Fruit fly (Drosophila melanogaster): ENCODE data around the gene Hand.

Gene Hand

DNA sequence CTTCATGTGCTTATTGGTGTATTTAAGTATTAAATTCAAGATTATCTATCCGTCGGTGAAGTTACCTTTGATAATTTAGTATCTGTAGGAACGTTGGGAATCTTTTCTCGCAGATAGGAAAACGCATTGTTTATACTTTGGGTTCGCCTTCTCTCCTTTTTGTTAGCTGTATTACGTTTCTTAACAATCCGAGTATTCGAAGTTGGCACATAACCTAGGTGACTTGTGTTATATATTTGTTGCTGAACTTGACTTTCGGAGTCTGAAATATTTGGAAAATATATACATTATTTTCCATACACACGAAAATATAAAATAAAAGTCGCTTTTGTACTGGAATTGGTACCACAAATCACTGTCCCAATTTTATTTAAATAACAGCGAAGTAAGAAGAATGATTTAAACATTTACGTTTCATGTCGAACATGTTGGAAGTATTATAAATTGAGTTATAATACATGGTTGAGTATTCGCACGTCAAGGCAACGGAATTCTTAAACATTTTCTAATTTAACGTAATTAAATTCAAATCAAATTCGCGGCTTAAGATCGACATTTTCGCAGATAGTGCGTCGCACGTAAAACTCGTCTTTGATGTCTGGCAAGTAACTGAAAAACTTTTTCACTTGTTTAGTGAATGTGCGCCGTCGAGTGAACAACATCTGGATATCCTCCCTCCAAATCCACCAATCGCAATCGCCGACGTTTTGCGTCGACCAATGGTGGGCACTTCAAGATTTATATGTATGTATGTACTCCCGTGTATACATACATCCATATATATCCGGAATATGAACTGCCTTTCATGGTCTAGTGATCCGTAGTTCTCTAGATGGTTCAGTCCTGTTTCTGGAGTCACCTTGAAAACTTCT, at the start of gene Hand:
Gene Hand (minus strand): TSS at position 588 of the 872 bp plus-strand sequence.
- TF ChIP-seq Myc (optimal IDR thresholded peaks at IDR 0.05), result no peak
- no peak for TF ChIP-seq insv (optimal IDR thresholded peaks at IDR 0.05)
- TF ChIP-seq ttk (optimal IDR thresholded peaks at IDR 0.05), result no peak
- TF ChIP-seq Sin3A (optimal IDR thresholded peaks at IDR 0.05), result no peak

DNA sequence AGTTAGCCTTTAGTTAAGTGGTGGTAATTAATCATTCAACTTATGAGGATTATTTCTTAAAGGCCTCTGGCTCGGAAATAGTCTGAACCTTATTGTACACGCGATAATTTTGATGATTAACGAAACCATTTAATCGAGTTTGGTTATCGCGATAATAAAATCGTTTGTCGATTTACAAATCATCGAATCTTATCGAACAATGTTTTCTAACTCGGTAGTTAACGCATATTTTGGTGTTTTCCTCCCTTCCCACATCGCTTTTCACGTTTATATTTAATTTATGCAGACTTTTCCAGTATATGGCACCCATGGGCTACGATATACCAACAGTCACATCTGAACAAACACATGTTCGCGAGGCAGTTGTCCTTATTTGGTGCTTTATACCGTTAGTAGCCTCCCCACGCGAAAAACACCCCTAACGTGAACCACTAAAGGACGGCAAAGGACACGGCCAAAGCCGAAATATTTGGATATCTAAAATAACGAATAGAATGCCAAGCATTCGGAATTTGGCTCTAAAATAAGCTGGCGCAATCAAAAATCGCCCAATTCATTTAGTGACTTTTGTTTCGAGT, 48.9 kb upstream of the Hand start, which contains the start of gene Frmd5:
Gene Frmd5 (plus strand): TSS at position 414 of the 578 bp plus-strand sequence.
- TF ChIP-seq ttk (optimal IDR thresholded peaks at IDR 0.05) (no peak), Myc (optimal IDR thresholded peaks at IDR 0.05) (no peak), h (optimal IDR thresholded peaks at IDR 0.05) (no peak), insv (optimal IDR thresholded peaks at IDR 0.05) (no peak), Sin3A (optimal IDR thresholded peaks at IDR 0.05) (no peak), psq (optimal IDR thresholded peaks at IDR 0.05) (no peak)

DNA sequence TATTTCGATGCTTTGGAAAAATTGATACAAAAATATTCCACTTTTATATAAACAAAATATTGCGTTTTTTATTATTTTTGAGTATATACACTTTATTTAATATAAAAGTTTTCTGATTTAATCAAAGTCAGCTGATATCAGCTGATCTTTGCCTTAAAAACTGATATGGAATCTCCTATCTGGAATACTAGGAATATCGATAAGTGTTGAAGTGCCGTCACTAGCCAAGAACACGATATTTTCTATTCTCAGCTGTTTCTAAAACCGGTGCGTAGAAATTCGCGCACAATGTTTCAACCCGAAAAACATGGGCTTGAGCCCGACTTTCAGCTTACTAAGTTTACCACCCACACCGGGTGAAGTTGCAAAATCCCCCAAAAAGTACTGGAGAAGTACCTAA, 47.3 kb upstream of the Hand start, which contains the start of gene Sps2:
Gene Sps2 (plus strand): TSS at position 124 of the 400 bp plus-strand sequence.
- TF ChIP-seq psq (optimal IDR thresholded peaks at IDR 0.05) (no peak), Sin3A (optimal IDR thresholded peaks at IDR 0.05) (no peak), ttk (optimal IDR thresholded peaks at IDR 0.05) (no peak), h (optimal IDR thresholded peaks at IDR 0.05) (no peak), insv (optimal IDR thresholded peaks at IDR 0.05) (no peak), Myc (optimal IDR thresholded peaks at IDR 0.05) (no peak)

DNA sequence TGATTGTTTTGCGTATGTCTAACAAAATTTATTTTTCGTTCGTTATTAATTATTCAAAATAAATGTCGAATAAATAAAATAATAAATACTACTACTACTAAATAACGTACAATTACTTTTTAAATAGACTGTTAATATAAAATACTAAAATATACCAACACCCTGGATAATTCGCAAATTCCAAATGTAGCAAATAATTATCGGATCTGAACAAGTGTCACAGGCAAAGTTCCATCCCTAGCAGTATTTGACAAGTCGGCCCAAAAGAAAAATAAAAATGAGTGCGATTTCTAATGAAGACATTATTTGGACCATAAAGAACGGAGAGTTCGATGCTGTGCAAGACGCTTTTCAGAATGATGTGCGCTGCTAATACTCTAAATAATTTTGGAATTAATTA, 46.2 kb upstream of the Hand start, which contains the start of gene CG31715:
Gene CG31715 (plus strand): TSS at position 212 of the 400 bp plus-strand sequence.
- no peak for TF ChIP-seq Sin3A (optimal IDR thresholded peaks at IDR 0.05)
- no peak for TF ChIP-seq Myc (optimal IDR thresholded peaks at IDR 0.05)
- no peak for TF ChIP-seq psq (optimal IDR thresholded peaks at IDR 0.05)
- TF ChIP-seq h (optimal IDR thresholded peaks at IDR 0.05), result no peak
- no peak for TF ChIP-seq ttk (optimal IDR thresholded peaks at IDR 0.05)
- no peak for TF ChIP-seq insv (optimal IDR thresholded peaks at IDR 0.05)

DNA sequence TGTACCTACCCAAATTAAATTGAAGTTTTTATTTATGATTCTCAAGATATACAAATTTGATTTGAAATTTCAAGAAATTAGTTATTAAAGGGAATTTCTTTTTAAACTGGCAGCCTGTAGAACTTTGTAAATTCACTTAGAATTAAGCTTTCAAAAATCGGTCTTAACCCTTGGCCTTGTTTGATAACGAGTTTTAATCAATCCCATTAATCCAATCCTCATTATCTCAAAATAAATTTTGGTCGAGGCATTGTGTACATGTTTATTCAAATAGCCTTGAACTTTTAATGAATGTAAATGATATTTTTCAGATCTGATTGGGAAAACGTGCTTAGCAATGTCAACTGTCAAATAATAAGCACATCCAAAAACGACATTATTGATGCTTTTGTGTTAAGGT, 44.7 kb upstream of the Hand start:
- no peak for TF ChIP-seq h (optimal IDR thresholded peaks at IDR 0.05)
- TF ChIP-seq Sin3A (optimal IDR thresholded peaks at IDR 0.05), result no peak
- no peak for TF ChIP-seq psq (optimal IDR thresholded peaks at IDR 0.05)
- no peak for TF ChIP-seq ttk (optimal IDR thresholded peaks at IDR 0.05)
- no peak for TF ChIP-seq insv (optimal IDR thresholded peaks at IDR 0.05)
- no peak for TF ChIP-seq Myc (optimal IDR thresholded peaks at IDR 0.05)

DNA sequence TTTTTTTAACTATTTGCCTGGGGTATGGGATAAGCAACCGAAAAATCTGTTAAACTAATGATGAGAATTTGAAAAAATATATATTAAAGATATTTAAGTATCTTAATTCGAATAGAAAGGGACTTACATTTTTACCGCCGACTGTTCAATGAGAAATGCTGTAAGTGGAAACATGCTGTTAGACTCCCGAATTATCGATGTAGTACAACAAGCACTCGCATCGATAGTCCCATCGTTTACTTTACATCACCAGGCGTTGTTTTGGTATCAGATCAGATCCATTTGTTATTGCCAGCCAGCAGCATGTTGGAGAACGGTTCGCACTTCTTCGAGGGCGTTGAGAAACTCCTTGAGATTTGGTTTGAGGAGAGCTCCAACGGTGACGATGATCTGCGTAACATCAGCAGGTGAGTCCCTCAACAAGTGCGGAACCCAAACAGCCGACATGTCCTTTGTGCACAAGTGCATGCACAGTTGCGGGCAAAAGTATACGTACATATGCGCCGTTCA, 44.1 kb upstream of the Hand start, which contains the start of gene SamDC:
Gene SamDC (plus strand): TSS at position 246 of the 510 bp plus-strand sequence.
- no peak for TF ChIP-seq insv (optimal IDR thresholded peaks at IDR 0.05)
- TF ChIP-seq psq (optimal IDR thresholded peaks at IDR 0.05), result no peak
- TF ChIP-seq Myc (optimal IDR thresholded peaks at IDR 0.05), result no peak
- no peak for TF ChIP-seq h (optimal IDR thresholded peaks at IDR 0.05)
- no peak for TF ChIP-seq ttk (optimal IDR thresholded peaks at IDR 0.05)
- TF ChIP-seq Sin3A (optimal IDR thresholded peaks at IDR 0.05), result no peak

DNA sequence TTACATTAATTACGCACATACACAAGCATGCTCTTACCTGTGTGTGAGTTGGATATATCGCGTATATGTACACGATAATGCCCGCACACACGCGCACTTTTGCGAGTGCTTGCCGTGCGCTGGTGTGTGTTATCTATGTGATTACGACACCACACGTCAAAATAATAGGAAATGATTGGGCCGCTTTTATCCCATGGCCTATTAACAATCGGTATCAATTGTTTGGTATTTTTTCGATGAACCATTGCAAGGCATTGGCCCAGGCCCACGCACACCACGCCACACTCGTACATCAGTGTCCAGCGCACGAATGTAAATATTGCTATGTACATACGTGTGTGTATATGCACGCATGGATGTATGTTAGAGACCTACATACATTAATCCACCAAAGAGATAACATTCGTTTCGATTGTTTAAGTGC, 39.7 kb upstream of the Hand start:
- no peak for TF ChIP-seq psq (optimal IDR thresholded peaks at IDR 0.05)
- no peak for TF ChIP-seq insv (optimal IDR thresholded peaks at IDR 0.05)
- TF ChIP-seq Myc (optimal IDR thresholded peaks at IDR 0.05), result no peak
- no peak for TF ChIP-seq h (optimal IDR thresholded peaks at IDR 0.05)
- TF ChIP-seq ttk (optimal IDR thresholded peaks at IDR 0.05), result no peak
- TF ChIP-seq Sin3A (optimal IDR thresholded peaks at IDR 0.05), result no peak

DNA sequence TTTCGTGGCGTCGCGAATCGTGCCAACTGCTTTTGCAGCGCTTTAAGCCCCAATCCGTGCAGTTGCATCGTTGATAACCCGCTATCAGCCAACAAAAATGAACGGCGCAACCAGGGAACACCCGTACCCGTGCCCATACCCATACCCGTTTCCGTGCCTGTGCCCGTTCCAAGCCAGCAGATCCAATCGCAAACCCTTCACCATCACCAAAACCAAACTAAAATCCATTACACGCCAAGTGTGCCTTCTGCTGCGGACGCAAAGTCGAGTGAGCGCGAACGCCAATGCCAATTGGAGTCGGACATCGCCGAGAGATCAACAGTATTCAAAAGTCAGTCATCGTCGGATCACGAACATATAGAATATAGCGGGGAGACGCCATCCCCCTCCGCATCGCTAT, 39.0 kb upstream of the Hand start:
- no peak for TF ChIP-seq Myc (optimal IDR thresholded peaks at IDR 0.05)
- no peak for TF ChIP-seq Sin3A (optimal IDR thresholded peaks at IDR 0.05)
- TF ChIP-seq ttk (optimal IDR thresholded peaks at IDR 0.05), result no peak
- TF ChIP-seq h (optimal IDR thresholded peaks at IDR 0.05), result no peak
- TF ChIP-seq insv (optimal IDR thresholded peaks at IDR 0.05), result no peak
- TF ChIP-seq psq (optimal IDR thresholded peaks at IDR 0.05), result no peak

DNA sequence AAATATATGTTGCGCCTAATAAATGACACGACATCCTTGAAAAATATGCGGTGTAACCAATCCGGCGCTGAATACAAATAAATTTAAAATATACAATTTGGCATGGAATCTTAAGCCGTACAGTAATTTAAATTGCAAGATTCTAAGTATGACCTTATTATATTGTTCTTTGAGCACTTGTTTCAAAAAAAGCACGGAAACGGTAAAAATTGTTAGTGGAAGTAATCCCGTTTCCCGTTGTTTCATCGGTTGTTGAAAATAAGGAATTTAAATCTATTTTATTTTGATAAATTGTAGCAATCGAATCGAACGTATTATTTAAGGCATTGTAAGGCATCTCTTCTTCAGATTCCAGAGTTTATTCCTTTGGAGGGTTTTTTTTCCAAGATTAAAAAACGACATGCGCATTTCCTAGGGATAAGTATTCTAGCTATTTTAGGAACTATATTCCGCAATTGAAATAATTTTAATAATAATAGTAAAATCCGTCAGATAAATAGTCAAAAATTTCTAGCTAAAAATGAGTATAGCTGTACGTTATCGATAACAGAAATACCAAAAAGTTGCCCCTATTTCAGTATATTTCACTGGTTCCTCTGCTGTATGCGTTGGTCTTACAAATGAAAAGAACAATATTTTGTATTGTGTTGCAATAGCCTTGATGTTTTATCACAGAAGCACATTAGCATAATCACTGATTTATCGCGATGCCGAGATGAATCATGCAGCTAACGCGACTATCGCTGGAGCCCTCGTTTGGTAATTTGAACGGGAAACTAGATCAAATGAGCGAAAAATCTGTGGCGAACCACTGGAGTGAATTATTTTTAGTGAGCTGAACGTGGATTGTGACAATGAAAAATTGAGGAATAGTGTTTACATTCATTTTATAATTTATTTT, 38.2 kb upstream of the Hand start, which contains the start of gene GATAd:
Gene GATAd (plus strand): TSS at position 644 of the 901 bp plus-strand sequence.
- no peak for TF ChIP-seq ttk (optimal IDR thresholded peaks at IDR 0.05)
- no peak for TF ChIP-seq Myc (optimal IDR thresholded peaks at IDR 0.05)
- no peak for TF ChIP-seq psq (optimal IDR thresholded peaks at IDR 0.05)
- no peak for TF ChIP-seq Sin3A (optimal IDR thresholded peaks at IDR 0.05)
- TF ChIP-seq h (optimal IDR thresholded peaks at IDR 0.05), result no peak
- TF ChIP-seq insv (optimal IDR thresholded peaks at IDR 0.05), result no peak

DNA sequence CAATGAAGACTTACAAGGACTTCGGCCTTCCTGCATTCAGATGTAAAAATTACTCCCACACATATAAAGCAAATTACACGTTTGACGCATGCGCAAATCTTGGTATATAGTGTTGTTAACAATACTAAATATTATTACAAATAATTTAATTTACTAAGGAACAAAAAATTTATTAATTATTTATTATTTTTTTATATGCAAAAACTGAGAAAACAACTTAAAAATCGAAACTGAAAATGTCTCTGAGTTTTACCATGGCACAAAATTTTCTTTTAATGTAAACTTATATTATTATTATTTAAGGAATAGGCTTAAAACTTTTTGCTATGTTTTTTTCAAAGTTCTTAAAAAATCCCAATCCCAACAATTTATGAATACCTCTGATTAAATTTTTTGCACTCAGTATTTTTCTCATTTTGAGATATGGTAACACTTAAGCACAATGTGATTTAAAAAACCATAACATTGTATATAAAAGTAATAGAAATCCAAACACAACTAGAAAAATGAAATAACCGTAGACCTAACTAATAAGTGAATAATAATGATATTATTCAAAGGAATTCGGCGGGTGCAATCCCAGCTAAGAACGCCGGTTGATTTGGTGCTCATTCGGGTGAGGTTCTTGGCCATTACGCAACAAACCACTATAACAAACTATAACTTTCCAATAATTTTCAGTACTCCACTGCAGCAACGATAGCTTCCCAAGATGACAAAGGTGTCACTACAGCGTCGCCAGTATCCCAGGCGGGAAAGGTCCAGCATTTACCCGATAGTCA, 36.1 kb upstream of the Hand start, which contains the start of the genes Schip1 and Cox10:
Gene Schip1 (minus strand): TSS at position 51 of the 782 bp plus-strand sequence.
Gene Cox10 (plus strand): TSS at position 406 of the 782 bp plus-strand sequence.
- TF ChIP-seq Sin3A (optimal IDR thresholded peaks at IDR 0.05) (no peak), Myc (optimal IDR thresholded peaks at IDR 0.05) (no peak), ttk (optimal IDR thresholded peaks at IDR 0.05) (no peak), psq (optimal IDR thresholded peaks at IDR 0.05) (no peak), h (optimal IDR thresholded peaks at IDR 0.05) (no peak), insv (optimal IDR thresholded peaks at IDR 0.05) (no peak)
